Worm (Caenorhabditis elegans): ENCODE results near the gene hal-2.

Gene hal-2

DNA sequence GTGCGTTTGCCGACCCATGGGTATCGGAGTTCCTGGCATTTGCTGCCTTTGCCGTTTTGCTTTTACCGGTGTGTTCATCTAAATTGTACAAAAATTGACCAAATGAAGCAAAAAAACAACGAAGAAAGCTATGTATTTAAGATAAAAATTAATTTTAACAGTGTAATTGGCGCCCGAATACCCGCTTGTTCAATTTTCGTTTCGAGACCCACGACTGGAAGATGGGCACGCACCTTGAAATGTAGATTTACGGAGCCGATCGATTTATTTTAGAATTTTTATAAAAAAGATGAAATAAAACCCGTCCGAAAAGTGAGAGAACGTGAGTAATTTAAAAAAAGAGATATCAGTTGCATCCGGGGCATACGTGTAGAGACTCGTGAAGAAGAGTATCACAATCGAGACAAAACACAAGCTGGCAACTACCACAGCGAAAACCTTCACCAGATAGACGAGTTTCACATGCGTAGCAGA lies at the start of gene hal-2:
Gene hal-2 (minus strand): TSS at position 424 of the 474 bp plus-strand sequence.
- no peak for TF ChIP-seq ceh-48 (tag; optimal IDR thresholded peaks at IDR 0.05)
- TF ChIP-seq hlh-15 (tag; optimal IDR thresholded peaks at IDR 0.05): no peak
- no peak for TF ChIP-seq Y22D7AL.16 (tag; optimal IDR thresholded peaks at IDR 0.05)
- no peak for TF ChIP-seq ceh-18 (tag; optimal IDR thresholded peaks at IDR 0.05)
- TF ChIP-seq lin-11 (tag; optimal IDR thresholded peaks at IDR 0.05): no peak
- TF ChIP-seq npax-4 (tag; optimal IDR thresholded peaks at IDR 0.05): no peak
- no peak for TF ChIP-seq pros-1 (tag; optimal IDR thresholded peaks at IDR 0.05)

DNA sequence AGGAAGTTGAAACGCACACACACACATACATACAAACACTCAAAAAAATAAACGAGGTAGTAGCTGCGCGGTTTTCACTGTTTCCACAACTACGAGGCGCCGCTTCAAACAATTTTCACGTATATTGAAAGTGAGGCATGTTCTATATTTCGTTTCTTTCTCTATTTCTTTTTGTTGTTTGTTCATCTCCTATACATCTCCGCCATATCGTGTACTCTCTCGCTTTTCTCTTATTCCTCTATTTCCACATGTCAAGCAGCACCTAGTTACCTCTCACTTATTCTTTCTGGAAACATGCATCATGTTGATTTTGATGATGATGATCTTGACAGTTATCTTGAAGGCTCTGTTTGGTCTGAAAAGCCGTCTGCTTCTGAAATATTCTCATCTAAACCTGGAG lies 48.0 kb upstream of the hal-2 start, which contains the start of gene ZK1128.7:
Gene ZK1128.7 (plus strand): TSS at position 229 of the 400 bp plus-strand sequence.
- peak; percentile 9 for TF ChIP-seq unc-55 (GFP tag; optimal IDR thresholded peaks at IDR 0.05)
- TF ChIP-seq ahr-1 (tag; optimal IDR thresholded peaks at IDR 0.05): no peak

DNA sequence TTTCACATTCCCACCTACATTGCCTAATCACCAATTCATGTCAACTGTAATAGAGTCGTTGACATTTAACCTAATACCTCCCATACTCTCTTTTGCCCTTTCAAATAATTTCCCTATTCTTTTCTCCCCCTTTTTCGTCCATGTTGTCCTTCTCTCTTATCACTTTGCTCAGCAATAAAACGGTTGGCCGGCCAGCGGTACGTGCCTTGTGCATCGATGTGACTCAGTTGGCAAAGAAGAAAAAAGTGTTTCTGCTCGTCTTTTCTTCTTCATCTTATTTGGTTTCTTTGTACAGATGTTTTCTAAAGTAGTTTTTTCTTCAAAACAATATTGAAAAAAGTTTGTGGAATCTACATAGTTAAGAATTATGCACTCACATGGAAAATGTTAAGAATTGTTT lies 45.8 kb upstream of the hal-2 start:
- no peak for TF ChIP-seq Y22D7AL.16 (tag; optimal IDR thresholded peaks at IDR 0.05)
- TF ChIP-seq ama-1 (optimal IDR thresholded peaks at IDR 0.05): no peak
- TF ChIP-seq nhr-11 (tag; optimal IDR thresholded peaks at IDR 0.05): no peak
- TF ChIP-seq T23F11.4 (GFP tag; optimal IDR thresholded peaks at IDR 0.05): no peak
- TF ChIP-seq che-1 (tag; optimal IDR thresholded peaks at IDR 0.05): no peak
- no peak for TF ChIP-seq ceh-9 (tag; optimal IDR thresholded peaks at IDR 0.05)
- TF ChIP-seq K09A11.1 (tag; optimal IDR thresholded peaks at IDR 0.05; ENCODE audit: insufficient read depth): no peak
- TF ChIP-seq fkh-10 (GFP tag; optimal IDR thresholded peaks at IDR 0.05): no peak

DNA sequence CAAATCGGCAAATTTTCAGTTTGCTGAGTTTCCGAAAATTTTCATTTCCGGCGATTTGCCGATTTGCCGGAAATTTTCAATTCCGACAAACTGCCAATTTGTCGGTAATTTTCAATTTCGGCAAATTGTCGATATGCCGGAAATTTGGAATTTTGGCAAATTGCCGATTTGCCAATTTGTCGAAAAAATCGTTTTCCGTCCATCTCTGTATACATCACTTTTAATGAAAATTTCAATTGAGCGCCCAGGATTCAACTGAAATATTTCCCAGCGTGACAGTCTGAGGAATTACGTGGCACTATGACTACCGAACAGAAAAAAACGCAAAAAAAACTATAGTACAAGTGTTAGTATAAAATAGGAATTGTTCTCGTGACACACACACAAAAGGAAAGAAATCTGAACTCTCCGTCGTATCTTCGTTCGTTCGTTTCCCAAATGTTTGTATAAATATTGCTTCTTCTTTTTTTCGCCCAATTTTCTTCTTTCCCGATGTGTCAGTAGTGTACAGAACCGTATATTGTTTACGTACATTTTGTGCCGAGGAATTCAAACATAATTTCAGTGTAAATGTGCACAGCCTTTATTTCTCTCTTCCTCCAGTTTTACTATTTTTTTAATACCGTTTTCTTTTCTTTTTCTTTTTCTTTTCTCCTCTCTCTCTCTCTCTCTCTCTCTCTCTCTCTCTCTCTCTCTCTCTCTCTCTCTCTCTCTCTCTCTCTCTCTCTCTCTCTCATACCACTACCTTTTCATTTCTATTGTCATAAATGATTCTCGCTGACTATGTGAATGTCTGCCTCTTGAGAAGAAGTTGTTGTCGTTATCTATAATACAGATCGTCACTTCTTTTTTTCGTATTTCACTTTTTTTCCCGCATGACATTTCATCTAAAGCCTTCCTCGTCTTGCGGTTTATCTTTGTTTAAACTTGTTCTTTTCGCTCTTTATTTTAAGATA lies 44.0 kb upstream of the hal-2 start:
- peak; percentile 15 for TF ChIP-seq dve-1 (tag; optimal IDR thresholded peaks at IDR 0.05)
- TF ChIP-seq zip-5 (tag; optimal IDR thresholded peaks at IDR 0.05): no peak

DNA sequence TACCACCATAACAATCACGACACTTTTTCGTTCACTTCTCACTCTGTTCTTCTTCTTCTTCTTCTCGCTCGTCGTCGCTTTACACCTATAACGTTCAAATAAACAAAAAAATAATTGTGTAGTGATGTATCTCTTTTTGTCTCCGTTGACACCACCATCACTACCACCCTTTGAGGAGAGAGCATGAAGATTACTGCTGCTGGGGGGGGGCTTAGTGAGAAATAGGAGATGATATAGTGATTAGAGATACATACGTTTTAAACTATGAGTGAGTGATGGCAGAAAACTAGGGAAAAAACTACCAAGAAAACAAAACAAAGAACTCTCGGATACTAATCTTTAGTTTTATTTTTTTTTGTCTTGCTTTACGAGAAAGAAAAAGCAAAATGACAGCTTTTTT lies 37.6 kb upstream of the hal-2 start:
- no peak for TF ChIP-seq ref-2 (tag; optimal IDR thresholded peaks at IDR 0.05)
- no peak for TF ChIP-seq ceh-18 (tag; optimal IDR thresholded peaks at IDR 0.05)
- no peak for TF ChIP-seq fax-1 (tag; optimal IDR thresholded peaks at IDR 0.05)
- no peak for TF ChIP-seq elt-2 (tag; optimal IDR thresholded peaks at IDR 0.05)
- TF ChIP-seq tbx-2 (tag; optimal IDR thresholded peaks at IDR 0.05): no peak
- no peak for TF ChIP-seq Y22D7AL.16 (tag; optimal IDR thresholded peaks at IDR 0.05)
- no peak for TF ChIP-seq K02D7.2 (tag; optimal IDR thresholded peaks at IDR 0.05)
- no peak for TF ChIP-seq rnt-1 (tag; optimal IDR thresholded peaks at IDR 0.05)
- TF ChIP-seq ceh-22 (tag; optimal IDR thresholded peaks at IDR 0.05): no peak
- TF ChIP-seq nhr-232 (tag; optimal IDR thresholded peaks at IDR 0.05): no peak
- no peak for TF ChIP-seq pqm-1 (tag; optimal IDR thresholded peaks at IDR 0.05)
- TF ChIP-seq ceh-6 (GFP tag; optimal IDR thresholded peaks at IDR 0.05): no peak
- TF ChIP-seq hlh-8 (tag; optimal IDR thresholded peaks at IDR 0.05): no peak
- no peak for TF ChIP-seq C08G9.2 (tag; optimal IDR thresholded peaks at IDR 0.05)
- no peak for TF ChIP-seq ceh-19 (GFP tag; optimal IDR thresholded peaks at IDR 0.05)
- TF ChIP-seq ahr-1 (tag; optimal IDR thresholded peaks at IDR 0.05): no peak

DNA sequence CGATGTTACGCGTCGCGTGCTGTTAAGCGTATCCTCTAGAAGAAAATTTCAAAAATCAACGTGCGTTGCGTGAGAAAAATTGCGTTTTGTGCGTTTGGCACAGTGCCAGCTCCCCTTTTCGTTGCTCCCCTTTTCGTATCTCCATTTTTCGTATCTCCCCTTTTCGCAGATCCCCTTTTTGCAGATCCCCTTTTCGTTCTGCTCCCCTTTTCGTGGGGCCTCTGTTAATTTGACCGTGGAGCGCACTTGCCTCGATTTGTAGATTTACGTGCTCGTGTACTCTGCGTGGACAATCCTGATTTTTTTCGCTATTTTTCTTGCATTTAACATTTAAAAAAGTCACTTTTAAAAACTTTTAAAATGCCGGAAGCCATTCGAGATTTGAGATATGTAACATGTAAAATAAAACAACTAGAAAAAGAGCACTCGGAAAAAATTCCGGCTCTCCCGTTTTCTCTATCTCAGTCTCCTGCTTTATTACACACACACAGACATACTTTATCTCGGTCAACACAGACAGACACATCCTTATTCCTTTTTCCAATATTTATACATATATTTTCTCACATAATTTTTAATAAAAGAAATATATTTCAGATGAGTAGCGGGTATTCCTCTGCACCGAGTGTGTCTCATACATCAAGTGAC lies 35.0 kb upstream of the hal-2 start, which contains the start of gene ttll-4:
Gene ttll-4 (plus strand): TSS at position 598 of the 648 bp plus-strand sequence.
- TF ChIP-seq ceh-24 (tag; optimal IDR thresholded peaks at IDR 0.05) (no peak), T23F11.4 (GFP tag; optimal IDR thresholded peaks at IDR 0.05) (no peak), ahr-1 (tag; optimal IDR thresholded peaks at IDR 0.05) (peak; percentile 58), C08G9.2 (tag; optimal IDR thresholded peaks at IDR 0.05) (peak; percentile 86), ceh-30 (tag; optimal IDR thresholded peaks at IDR 0.05) (no peak), ceh-19 (GFP tag; optimal IDR thresholded peaks at IDR 0.05) (peak; percentile 15), ref-2 (tag; optimal IDR thresholded peaks at IDR 0.05) (peak; percentile 88), odd-2 (tag; optimal IDR thresholded peaks at IDR 0.05) (no peak), ttx-3 (tag; optimal IDR thresholded peaks at IDR 0.05) (peak; percentile 4), tbx-7 (tag; optimal IDR thresholded peaks at IDR 0.05) (peak; percentile 76), zip-5 (tag; optimal IDR thresholded peaks at IDR 0.05) (peak; percentile 51), ama-1 (optimal IDR thresholded peaks at IDR 0.05) (no peak), Y22D7AL.16 (tag; optimal IDR thresholded peaks at IDR 0.05) (no peak), unc-42 (tag; optimal IDR thresholded peaks at IDR 0.05) (peak; percentile 89), pha-2 (tag; optimal IDR thresholded peaks at IDR 0.05) (no peak), nhr-232 (tag; optimal IDR thresholded peaks at IDR 0.05) (no peak), mec-3 (tag; optimal IDR thresholded peaks at IDR 0.05; ENCODE audit: borderline replicate concordance) (peak; percentile 79), ceh-18 (tag; optimal IDR thresholded peaks at IDR 0.05) (peak; percentile 77), fkh-6 (tag; optimal IDR thresholded peaks at IDR 0.05) (peak; percentile 71)
